Worm (Caenorhabditis elegans): ENCODE data around the gene lov-1.

DNA sequence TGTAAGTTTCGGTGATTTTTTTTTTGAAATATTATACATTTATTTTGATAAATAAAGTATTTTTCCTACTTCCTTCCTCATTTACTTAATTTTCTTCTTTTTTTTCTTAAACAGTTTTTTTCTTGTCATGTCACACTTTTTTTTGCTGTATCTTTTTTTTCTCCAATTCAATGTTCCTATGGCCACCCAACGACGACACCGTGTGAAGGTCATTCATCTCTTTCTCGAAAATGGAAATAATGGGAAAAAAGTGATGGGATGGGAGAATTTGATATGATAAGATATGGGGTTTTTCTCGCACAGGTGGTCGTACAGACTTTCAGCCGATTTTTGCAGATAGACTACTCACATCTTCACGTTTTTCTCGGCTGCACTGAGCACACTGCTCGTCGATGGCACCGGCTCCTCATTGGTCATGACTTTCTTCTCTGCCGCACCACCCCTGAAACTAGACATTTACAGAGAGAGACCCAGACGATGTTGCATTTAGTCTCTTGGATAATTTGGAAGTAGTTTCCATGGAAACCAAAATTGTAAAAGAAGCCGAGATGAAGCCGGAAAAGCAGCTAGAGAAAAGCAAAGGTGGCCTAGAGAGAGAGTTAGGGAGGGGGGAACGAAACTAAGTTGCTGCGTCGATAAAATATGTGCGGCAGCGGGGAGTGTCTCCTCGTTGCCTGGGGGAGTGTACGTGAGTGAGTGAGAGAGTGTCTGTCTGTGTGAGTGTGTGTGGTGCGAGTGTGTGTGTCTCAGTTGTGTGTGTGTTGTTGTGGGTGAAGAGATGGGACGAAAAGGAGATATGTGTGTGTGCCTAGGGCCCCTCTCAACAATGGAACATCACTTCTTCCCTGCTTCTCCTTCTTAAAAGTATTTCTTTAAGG, 47.5 kb upstream of the lov-1 start, which contains the start of gene daf-19:
- peak; percentile 52; the same call in 1 of the 2 replicates for TF ChIP-seq T22C8.4 (GFP tag; IDR thresholded peaks at IDR 0.05)
- peak; percentile 70 for TF ChIP-seq cog-1 (tag; optimal IDR thresholded peaks at IDR 0.05)
- TF ChIP-seq ztf-23 (GFP tag; IDR thresholded peaks at IDR 0.05): peak; percentile 84
- no peak for TF ChIP-seq tab-1 (GFP tag; IDR thresholded peaks at IDR 0.05)
- peak; percentile 83 for TF ChIP-seq flt-1 (GFP tag; IDR thresholded peaks at IDR 0.05)
- TF ChIP-seq klf-2 (GFP tag; conservative IDR thresholded peaks at IDR 0.05): 0 out of 2 replicates have a peak, but pooled peaks have one; percentile 21
- TF ChIP-seq ztf-29 (GFP tag; IDR thresholded peaks at IDR 0.05): peak; percentile 87
- TF ChIP-seq ref-1 (GFP tag; conservative IDR thresholded peaks at IDR 0.05): 0 out of 2 replicates have a peak, but pooled peaks have one; percentile 18
- no peak for TF ChIP-seq med-1 (GFP tag; optimal IDR thresholded peaks at IDR 0.05; ENCODE audit: insufficient read depth)

Data from whole organism, midembryonic.